Fruit fly (Drosophila melanogaster) whole organism, embryonic: ENCODE results near the gene CG43051.

Experiments
- Ada2b ChIP-seq: fragments of 200-800 bp; sonication (Bioruptor generic); IDR thresholded peaks from 2 replicates; pipeline ENCODE4 v1.3.6; 2022; ENCODE audit warnings: missing biosample characterization, missing genetic modification characterization
- Atf6 ChIP-seq: fragments of 200-800 bp; sonication (Bioruptor generic); IDR thresholded peaks from 2 replicates; pipeline ENCODE4 v1.3.6; 2022; ENCODE audit warnings: missing biosample characterization, missing genetic modification characterization
- BEAF-32 ChIP-seq: fragments of 200-800 bp; sonication (Bioruptor generic); optimal IDR thresholded peaks from 3 replicates; lab custom pipeline; 2017; ENCODE audit warnings: missing biosample characterization, missing genetic modification characterization, mild to moderate bottlenecking, moderate library complexity, missing genetic modification reagents
- Bteb2 ChIP-seq: fragments of 200-800 bp; sonication (Bioruptor generic); optimal IDR thresholded peaks from 2 replicates; lab custom pipeline; 2016; ENCODE audit warnings: missing biosample characterization, missing genetic modification characterization
- CG11093 ChIP-seq: fragments of 200-800 bp; sonication (Bioruptor generic); IDR thresholded peaks from 3 replicates; pipeline ENCODE4 v1.3.6; 2022; ENCODE audit warnings: missing biosample characterization, missing genetic modification characterization
- CG14710 ChIP-seq: fragments of 200-800 bp; sonication (Bioruptor generic); optimal IDR thresholded peaks from 3 replicates; lab custom pipeline; 2019; ENCODE audit warnings: missing biosample characterization, mild to moderate bottlenecking, missing genetic modification characterization, moderate library complexity
- CG14860 ChIP-seq: fragments of 200-800 bp; sonication (Bioruptor generic); IDR thresholded peaks from 3 replicates; pipeline ENCODE4 v1.3.6; 2022; ENCODE audit warnings: missing biosample characterization, missing genetic modification characterization; ENCODE audit not compliant: partially characterized antibody
- CG1602 ChIP-seq: fragments of 200-800 bp; sonication (Bioruptor generic); optimal IDR thresholded peaks from 3 replicates; lab custom pipeline; 2016; ENCODE audit warnings: missing biosample characterization, missing genetic modification characterization
- CG16813 ChIP-seq: fragments of 200-800 bp; sonication (Bioruptor generic); IDR thresholded peaks from 3 replicates; pipeline ENCODE4 v1.3.6; 2022; ENCODE audit warnings: missing biosample characterization, missing genetic modification characterization; ENCODE audit not compliant: partially characterized antibody
- CG17385 ChIP-seq: fragments of 200-800 bp; sonication (Bioruptor generic); optimal IDR thresholded peaks from 3 replicates; lab custom pipeline; 2018; ENCODE audit warnings: missing biosample characterization, mild to moderate bottlenecking, missing genetic modification characterization
- CG17912 ChIP-seq: fragments of 200-800 bp; sonication (Bioruptor generic); optimal IDR thresholded peaks from 2 replicates; lab custom pipeline; 2018; ENCODE audit warnings: missing biosample characterization, mild to moderate bottlenecking, missing genetic modification characterization
- CG18011 ChIP-seq: fragments of 200-800 bp; sonication (Bioruptor generic); optimal IDR thresholded peaks from 2 replicates; lab custom pipeline; 2017; ENCODE audit warnings: missing biosample characterization, missing genetic modification characterization, mild to moderate bottlenecking, moderate library complexity, missing genotype
- CG2129 ChIP-seq: fragments of 200-800 bp; sonication (Bioruptor generic); IDR thresholded peaks from 2 replicates; pipeline ENCODE4 v1.3.6; 2022; ENCODE audit warnings: missing biosample characterization, missing genetic modification characterization; ENCODE audit not compliant: partially characterized antibody
- CG2875 ChIP-seq: fragments of 200-800 bp; sonication (Bioruptor generic); optimal IDR thresholded peaks from 2 replicates; lab custom pipeline; 2017; ENCODE audit warnings: missing biosample characterization, mild to moderate bottlenecking, missing genetic modification characterization, missing genetic modification reagents
- CG3838 ChIP-seq: fragments of 200-800 bp; sonication (Bioruptor generic); optimal IDR thresholded peaks from 3 replicates; lab custom pipeline; 2016; ENCODE audit warnings: missing biosample characterization, missing genetic modification characterization
- CG5245 ChIP-seq: fragments of 200-800 bp; sonication (Bioruptor generic); optimal IDR thresholded peaks from 3 replicates; lab custom pipeline; 2016; ENCODE audit warnings: missing biosample characterization, missing genetic modification characterization
- CG6791 ChIP-seq: fragments of 200-800 bp; sonication (Bioruptor generic); IDR thresholded peaks from 3 replicates; pipeline ENCODE4 v1.3.6; 2022; ENCODE audit warnings: missing biosample characterization, missing genetic modification characterization; ENCODE audit not compliant: partially characterized antibody
- CG7372 ChIP-seq: fragments of 200-800 bp; sonication (Bioruptor generic); IDR thresholded peaks from 2 replicates; pipeline ENCODE4 v1.3.6; 2022; ENCODE audit warnings: missing biosample characterization, missing genetic modification characterization
- CG7556 ChIP-seq: fragments of 200-800 bp; sonication (Bioruptor generic); optimal IDR thresholded peaks from 2 replicates; lab custom pipeline; 2017; ENCODE audit warnings: missing biosample characterization, mild to moderate bottlenecking, missing genetic modification characterization
- CG7963 ChIP-seq: fragments of 200-800 bp; sonication (Bioruptor generic); IDR thresholded peaks from 3 replicates; pipeline ENCODE4 v1.3.6; 2022; ENCODE audit warnings: missing biosample characterization, missing genetic modification characterization; ENCODE audit not compliant: partially characterized antibody
- CHES-1-like ChIP-seq: fragments of 200-800 bp; sonication (Bioruptor generic); optimal IDR thresholded peaks from 2 replicates; lab custom pipeline; 2016; ENCODE audit warnings: missing biosample characterization, missing genetic modification characterization
- Chrac-16 ChIP-seq: fragments of 200-800 bp; sonication (Bioruptor generic); optimal IDR thresholded peaks from 3 replicates; lab custom pipeline; 2016; ENCODE audit warnings: missing biosample characterization, missing genetic modification characterization
- D19A ChIP-seq: fragments of 200-800 bp; optimal IDR thresholded peaks from 3 replicates; lab custom pipeline; 2019; ENCODE audit warnings: missing biosample characterization, mild to moderate bottlenecking, missing genetic modification characterization, moderate library complexity
- Dfd ChIP-seq, 2 experiments: fragments of >200 bp; optimal IDR thresholded peaks; 2 replicates each; lab custom pipeline; 2017; ENCODE audit warnings: missing biosample characterization in 2 of 2, missing genetic modification characterization in 2 of 2
- Ets65A ChIP-seq: fragments of 200-800 bp; sonication (Bioruptor generic); peaks from one replicate; lab custom pipeline; 2016; ENCODE audit warnings: missing biosample characterization, missing genetic modification characterization
- Fer2 ChIP-seq: fragments of 200-800 bp; sonication (Bioruptor generic); optimal IDR thresholded peaks from 2 replicates; lab custom pipeline; 2018; ENCODE audit warnings: missing biosample characterization, mild to moderate bottlenecking, missing genetic modification characterization, moderate library complexity
- H2.0 ChIP-seq: fragments of 200-800 bp; sonication (Bioruptor generic); IDR thresholded peaks from 2 replicates; pipeline ENCODE4 v1.3.6; 2022; ENCODE audit warnings: missing biosample characterization, missing genetic modification characterization
- HmgZ ChIP-seq: fragments of 200-800 bp; sonication (Bioruptor generic); optimal IDR thresholded peaks from 2 replicates; lab custom pipeline; 2018; ENCODE audit warnings: missing biosample characterization, mild to moderate bottlenecking, missing genetic modification characterization
- MESR4 ChIP-seq: fragments of 200-800 bp; sonication (Bioruptor generic); optimal IDR thresholded peaks from 2 replicates; lab custom pipeline; 2018; ENCODE audit warnings: missing biosample characterization, mild to moderate bottlenecking, missing genetic modification characterization, moderate library complexity
- Sry-β ChIP-seq: fragments of 200-800 bp; sonication (Bioruptor generic); optimal IDR thresholded peaks from 2 replicates; lab custom pipeline; 2018; ENCODE audit warnings: missing biosample characterization, mild to moderate bottlenecking, missing genetic modification characterization, moderate library complexity
- chm ChIP-seq: fragments of 200-800 bp; sonication (Bioruptor generic); IDR thresholded peaks from 2 replicates; pipeline ENCODE4 v1.3.6; 2022; ENCODE audit warnings: missing biosample characterization, missing genetic modification characterization
- disco-r ChIP-seq: fragments of 200-800 bp; sonication (Bioruptor generic); optimal IDR thresholded peaks from 2 replicates; lab custom pipeline; 2016; ENCODE audit warnings: missing biosample characterization, missing genetic modification characterization
- dm ChIP-seq: fragments of 200-800 bp; sonication (Bioruptor generic); optimal IDR thresholded peaks from 3 replicates; lab custom pipeline; 2016; ENCODE audit warnings: missing biosample characterization, missing genetic modification characterization
- emc ChIP-seq: fragments of 200-800 bp; sonication (Bioruptor generic); optimal IDR thresholded peaks from 2 replicates; lab custom pipeline; 2016; ENCODE audit warnings: missing biosample characterization, missing genetic modification characterization
- gce ChIP-seq: fragments of 200-800 bp; sonication (Bioruptor generic); IDR thresholded peaks from 3 replicates; pipeline ENCODE4 v1.3.6; 2022; ENCODE audit warnings: missing biosample characterization, missing genetic modification characterization
- gem ChIP-seq: fragments of 200-800 bp; sonication (Bioruptor generic); optimal IDR thresholded peaks from 2 replicates; lab custom pipeline; 2019; ENCODE audit warnings: missing biosample characterization, mild to moderate bottlenecking, missing genetic modification characterization, moderate library complexity
- grn ChIP-seq: fragments of 200-800 bp; sonication (Bioruptor generic); optimal IDR thresholded peaks from 3 replicates; lab custom pipeline; 2017; ENCODE audit warnings: missing biosample characterization, missing genetic modification characterization
- inv ChIP-seq: fragments of 200-800 bp; sonication (Bioruptor generic); IDR thresholded peaks from 2 replicates; pipeline ENCODE4 v1.3.6; 2022; ENCODE audit warnings: missing biosample characterization, missing genetic modification characterization; ENCODE audit not compliant: partially characterized antibody
- jigr1 ChIP-seq: fragments of 200-800 bp; sonication (Bioruptor generic); IDR thresholded peaks from 3 replicates; pipeline ENCODE4 v1.3.6; 2022; ENCODE audit warnings: missing biosample characterization, missing genetic modification characterization
- nmo ChIP-seq: fragments of 200-800 bp; sonication (Bioruptor generic); optimal IDR thresholded peaks from 2 replicates; lab custom pipeline; 2018; ENCODE audit warnings: missing biosample characterization, mild to moderate bottlenecking, missing genetic modification characterization, moderate library complexity
- org-1 ChIP-seq: fragments of 200-800 bp; sonication (Bioruptor generic); optimal IDR thresholded peaks from 2 replicates; lab custom pipeline; 2017; ENCODE audit warnings: missing biosample characterization, missing genetic modification characterization
- peb ChIP-seq: fragments of 200-800 bp; sonication (Bioruptor generic); IDR thresholded peaks from 2 replicates; pipeline ENCODE4 v1.3.6; 2022; ENCODE audit warnings: missing biosample characterization, missing genetic modification characterization
- pfk ChIP-seq: fragments of 200-800 bp; sonication (Bioruptor generic); optimal IDR thresholded peaks from 2 replicates; lab custom pipeline; 2018; ENCODE audit warnings: missing biosample characterization, mild to moderate bottlenecking, missing genetic modification characterization, moderate library complexity
- run ChIP-seq: fragments of 200-800 bp; sonication (Bioruptor generic); optimal IDR thresholded peaks from 3 replicates; lab custom pipeline; 2018; ENCODE audit warnings: missing biosample characterization, mild to moderate bottlenecking, missing genetic modification characterization
- sc ChIP-seq, 3 experiments: fragments of >200 bp in 2 of 3; fragments of 200-800 bp in 1 of 3; sonication (Bioruptor generic) in 1 of 3; optimal IDR thresholded peaks; 2 replicates in 2 of 3; 3 replicates in 1 of 3; lab custom pipeline; 2017; ENCODE audit warnings: mild to moderate bottlenecking in 1 of 3, missing biosample characterization in 1 of 3, missing genetic modification characterization in 1 of 3, missing genetic modification reagents in 1 of 3
- sob ChIP-seq: fragments of 200-800 bp; sonication (Bioruptor generic); IDR thresholded peaks from 2 replicates; pipeline ENCODE4 v1.3.6; 2022; ENCODE audit warnings: missing biosample characterization, missing genetic modification characterization
- tgo ChIP-seq: fragments of 200-800 bp; sonication (Bioruptor generic); IDR thresholded peaks from 3 replicates; pipeline ENCODE4 v1.3.6; 2022; ENCODE audit warnings: missing biosample characterization, missing genetic modification characterization
- tio ChIP-seq: fragments of 200-800 bp; sonication (Bioruptor generic); optimal IDR thresholded peaks from 2 replicates; lab custom pipeline; 2017; ENCODE audit warnings: missing biosample characterization, missing genetic modification characterization, inconsistent platforms
- tll ChIP-seq, 2 experiments: fragments of 200-800 bp in 1 of 2; fragments of >200 bp in 1 of 2; sonication (Bioruptor generic) in 1 of 2; optimal IDR thresholded peaks; 2 replicates each; lab custom pipeline; 2017 to 2019; ENCODE audit warnings: missing biosample characterization in 2 of 2, missing genetic modification characterization in 2 of 2, mild to moderate bottlenecking in 1 of 2, moderate library complexity in 1 of 2
- trh ChIP-seq: fragments of 200-800 bp; sonication (Bioruptor generic); optimal IDR thresholded peaks from 2 replicates; lab custom pipeline; 2016; ENCODE audit warnings: missing biosample characterization, missing genetic modification characterization
- wek ChIP-seq: fragments of 200-800 bp; sonication (Bioruptor generic); optimal IDR thresholded peaks from 3 replicates; lab custom pipeline; 2018; ENCODE audit warnings: missing biosample characterization, mild to moderate bottlenecking, missing genetic modification characterization, moderate library complexity

Gene CG43051

dm6 chr2L:12509458-12509857 lies 1.7 kb downstream of the CG43051 start (continued):
- TF ChIP-seq H2.0 (no peak), emc (GFP tag; lab: Kevin White, UChicago) (no peak), Ets65A (GFP tag; lab: Kevin White, UChicago) (no peak), CG2875 (GFP tag; lab: Kevin White, UChicago) (peak; percentile 47), CG7372 (GFP tag; lab: Robert Waterston, UW) (no peak), inv (GFP tag; lab: Robert Waterston, UW) (no peak), BEAF-32 (no peak), CG14860 (GFP tag; lab: Robert Waterston, UW) (no peak), dm (GFP tag; lab: Kevin White, UChicago) (no peak), trh (no peak), MESR4 (GFP tag; lab: Kevin White, UChicago) (no peak), Atf6 (GFP tag; lab: Robert Waterston, UW) (no peak), HmgZ (tag; lab: Kevin White, UChicago) (no peak), pfk (GFP tag; lab: Kevin White, UChicago) (no peak), tll (GFP tag; optimal IDR thresholded peaks at IDR 0.05; lab: Kevin White, UChicago) (no peak), nmo (no peak), CG7963 (GFP tag; lab: Robert Waterston, UW) (no peak), CG6791 (GFP tag; lab: Robert Waterston, UW) (no peak), gem (tag; lab: Kevin White, UChicago) (peak; percentile 20), CG7556 (no peak), tio (GFP tag; lab: Kevin White, UChicago) (no peak), D19A (tag; lab: Kevin White, UChicago) (no peak), CG14710 (tag; lab: Kevin White, UChicago) (no peak), Chrac-16 (GFP tag; lab: Kevin White, UChicago) (no peak), CG3838 (GFP tag; lab: Kevin White, UChicago) (no peak), org-1 (GFP tag; lab: Kevin White, UChicago) (no peak), CHES-1-like (GFP tag; lab: Kevin White, UChicago) (no peak), jigr1 (GFP tag; lab: Robert Waterston, UW) (no peak), CG1602 (GFP tag; lab: Kevin White, UChicago) (no peak), CG16813 (no peak), disco-r (GFP tag; lab: Kevin White, UChicago) (no peak), grn (no peak), Dfd (GFP tag; optimal IDR thresholded peaks at IDR 0.05; lab: Kevin White, UChicago) (no peak), Fer2 (tag; lab: Kevin White, UChicago) (no peak), CG18011 (GFP tag; lab: Kevin White, UChicago) (no peak), chm (GFP tag; lab: Robert Waterston, UW) (no peak), CG2129 (no peak), sc (optimal IDR thresholded peaks at IDR 0.05; lab: Kevin White, UChicago) (no peak), sc (GFP tag; optimal IDR thresholded peaks at IDR 0.05; lab: Kevin White, UChicago) (no peak), wek (GFP tag; lab: Kevin White, UChicago) (peak; percentile 49), peb (GFP tag; lab: Robert Waterston, UW) (no peak), CG5245 (GFP tag; lab: Kevin White, UChicago) (no peak), run (tag; lab: Kevin White, UChicago) (no peak), sob (GFP tag; lab: Robert Waterston, UW) (peak; percentile 19; the same call in 1 of the 2 replicates), CG17385 (GFP tag; lab: Kevin White, UChicago) (no peak), gce (GFP tag; lab: Robert Waterston, UW) (no peak), Bteb2 (GFP tag; lab: Kevin White, UChicago) (no peak), Sry-β (GFP tag; lab: Kevin White, UChicago) (no peak), CG11093 (no peak), tgo (no peak), Ada2b (no peak; the same call in 1 of the 2 replicates), CG17912 (no peak)
